Worm (Caenorhabditis elegans): ENCODE measurements around the gene tag-244.

ce11 chrIV:1515891-1516290, 34.8 kb upstream of the tag-244 start:
- TF ChIP-seq egl-27 (tag; optimal IDR thresholded peaks at IDR 0.05) (no peak), aly-2 (tag; optimal IDR thresholded peaks at IDR 0.05) (no peak), nhr-237 (tag; optimal IDR thresholded peaks at IDR 0.05) (no peak), mbf-1 (tag; optimal IDR thresholded peaks at IDR 0.05) (no peak), ZK546.5 (tag; optimal IDR thresholded peaks at IDR 0.05) (no peak), skn-1 (tag; optimal IDR thresholded peaks at IDR 0.05) (no peak), nhr-10 (tag; optimal IDR thresholded peaks at IDR 0.05) (no peak), elt-3 (tag; optimal IDR thresholded peaks at IDR 0.05) (no peak), ama-1 (optimal IDR thresholded peaks at IDR 0.05) (no peak), lin-39 (tag; optimal IDR thresholded peaks at IDR 0.05) (no peak), lin-13 (GFP tag; optimal IDR thresholded peaks at IDR 0.05) (no peak), blmp-1 (tag; optimal IDR thresholded peaks at IDR 0.05; ENCODE audit: insufficient read depth) (no peak)

Data from whole organism, L2 larva.